Worm (Caenorhabditis elegans) whole organism, early embryonic: ENCODE results near the gene T04F8.2.

Source experiments
- F13C5.2 ChIP-seq: sonication (generic microtip); optimal IDR thresholded peaks from 2 replicates; lab custom pipeline; 2017; ENCODE audit warnings: mild to moderate bottlenecking, missing genetic modification characterization, inconsistent platforms, missing compliant biosample characterization
- ama-1 ChIP-seq: fragments of 150-350 bp; optimal IDR thresholded peaks from 2 replicates; lab custom pipeline; 2014
- flt-1 ChIP-seq: fragments of 200-800 bp; sonication (Bioruptor generic); IDR thresholded peaks from 2 replicates; pipeline ENCODE4 v1.3.6; 2022; ENCODE audit warnings: missing genetic modification characterization, missing compliant biosample characterization
- hmbx-1 ChIP-seq: sonication (generic microtip); optimal IDR thresholded peaks from 2 replicates; lab custom pipeline; 2016; ENCODE audit warnings: mild to moderate bottlenecking, missing genetic modification characterization, missing compliant biosample characterization
- pes-1 ChIP-seq: fragments of 200-800 bp; sonication (Bioruptor generic); IDR thresholded peaks from 2 replicates; pipeline ENCODE4 v1.3.6; 2022; ENCODE audit warnings: missing genetic modification reagents, missing genetic modification characterization, missing compliant biosample characterization
- scrt-1 ChIP-seq: fragments of 200-800 bp; sonication (Bioruptor generic); IDR thresholded peaks from 2 replicates; pipeline ENCODE4 v1.3.6; 2022; ENCODE audit warnings: missing genetic modification characterization, missing compliant biosample characterization
- sea-1 ChIP-seq: fragments of 200-800 bp; sonication (Bioruptor generic); conservative IDR thresholded peaks from 2 replicates; pipeline ENCODE4 v1.3.6; 2022; ENCODE audit warnings: missing genetic modification characterization, missing compliant biosample characterization
- tbx-11 ChIP-seq: fragments of 200-800 bp; sonication (Bioruptor generic); IDR thresholded peaks from 2 replicates; pipeline ENCODE4 v1.3.6; 2022; ENCODE audit warnings: missing genetic modification characterization, missing compliant biosample characterization

ce11 chrX:11633278-11633677 is 23.1 kb downstream of the T04F8.2 start:
- TF ChIP-seq pes-1 = no peak
- TF ChIP-seq ama-1 = no peak
- no peak for TF ChIP-seq hmbx-1 (tag; lab: Kevin White, UChicago)
- TF ChIP-seq flt-1 (GFP tag; lab: Robert Waterston, UW) = no peak
- TF ChIP-seq tbx-11 (GFP tag; lab: Robert Waterston, UW) = no peak
- TF ChIP-seq scrt-1 (GFP tag; lab: Robert Waterston, UW) = no peak
- TF ChIP-seq sea-1 (GFP tag; lab: Robert Waterston, UW) = no peak
- TF ChIP-seq F13C5.2 (tag; lab: Kevin White, UChicago) = no peak
